Fruit fly (Drosophila melanogaster) whole organism, embryonic: Measurements from ENCODE around the gene Drs.

Experiments used
- CG9437 ChIP-seq: fragments of 200-800 bp; sonication (Bioruptor generic); optimal IDR thresholded peaks from 2 replicates; lab custom pipeline; 2018; ENCODE audit warnings: missing biosample characterization, mild to moderate bottlenecking, missing genetic modification characterization
- lbe ChIP-seq: fragments of 200-800 bp; sonication (Bioruptor generic); optimal IDR thresholded peaks from 2 replicates; lab custom pipeline; 2016; ENCODE audit warnings: missing biosample characterization, mild to moderate bottlenecking, missing genetic modification characterization
- salm ChIP-seq: fragments of 200-800 bp; sonication (Bioruptor generic); optimal IDR thresholded peaks from 2 replicates; lab custom pipeline; 2018; ENCODE audit warnings: missing biosample characterization, mild to moderate bottlenecking, missing genetic modification characterization

dm6 chr3L:3376551-3376950, 7.2 kb downstream of the Drs start, which contains the start of gene CG12012:
- TF ChIP-seq CG9437 (GFP tag; lab: Kevin White, UChicago) (peak; percentile 63), lbe (GFP tag; lab: Kevin White, UChicago) (no peak), salm (tag; lab: Kevin White, UChicago) (no peak)
